Fruit fly (Drosophila melanogaster): Measurements from ENCODE around the gene Syx7.

The Syx7 gene

DNA sequence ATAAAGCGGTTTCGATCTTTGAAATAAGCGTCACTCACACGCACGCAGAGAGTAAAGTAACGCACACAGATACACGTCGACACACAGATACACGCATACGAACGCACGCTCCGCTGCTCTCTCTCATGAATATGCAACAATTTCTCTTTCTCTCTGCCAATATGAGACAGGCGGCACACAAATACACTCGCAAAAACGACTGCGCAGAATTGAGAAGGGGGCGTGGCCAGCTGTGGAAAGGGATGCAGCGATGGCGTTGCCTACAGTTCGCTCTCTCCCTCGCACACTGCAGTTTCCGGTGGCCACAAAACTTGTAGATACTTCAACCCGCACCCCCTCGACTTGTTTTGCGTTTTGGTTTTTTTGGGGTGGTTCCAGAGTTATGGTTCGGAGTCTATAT, 34.0 kb downstream of the Syx7 start (continued):
- TF ChIP-seq Fer3 (tag; optimal IDR thresholded peaks at IDR 0.05) (no peak), CG13894 (tag; optimal IDR thresholded peaks at IDR 0.05) (no peak), pan (optimal IDR thresholded peaks at IDR 0.05) (no peak), pan (GFP tag; optimal IDR thresholded peaks at IDR 0.05 in 1 of 2, IDR thresholded peaks at IDR 0.05 in 1 of 2) (peak in 1 of 2 experiments; percentile 48), CG11247 (GFP tag; IDR thresholded peaks at IDR 0.05) (no peak), TFAM (GFP tag; optimal IDR thresholded peaks at IDR 0.05) (peak; percentile 0), her (GFP tag; optimal IDR thresholded peaks at IDR 0.05) (peak; percentile 75), Sry-δ (GFP tag; optimal IDR thresholded peaks at IDR 0.05) (no peak), slou (GFP tag; optimal IDR thresholded peaks at IDR 0.05) (no peak), fru (optimal IDR thresholded peaks at IDR 0.05) (no peak), otp (GFP tag; IDR thresholded peaks at IDR 0.05) (peak; percentile 69; the same call in 2 of the 3 replicates), stwl (tag; optimal IDR thresholded peaks at IDR 0.05) (no peak), GATAe (GFP tag; conservative IDR thresholded peaks at IDR 0.05) (no peak), ase (GFP tag; IDR thresholded peaks at IDR 0.05) (no peak), fu2 (GFP tag; optimal IDR thresholded peaks at IDR 0.05) (no peak), Tbp (GFP tag; optimal IDR thresholded peaks at IDR 0.05) (no peak), CG7987 (GFP tag; optimal IDR thresholded peaks at IDR 0.05) (peak; percentile 65), B-H1 (GFP tag; IDR thresholded peaks at IDR 0.05) (no peak), ATbp (GFP tag; optimal IDR thresholded peaks at IDR 0.05) (peak; percentile 78), bowl (GFP tag; IDR thresholded peaks at IDR 0.05) (no peak), Sry-β (GFP tag; optimal IDR thresholded peaks at IDR 0.05) (no peak), CG6654 (GFP tag; optimal IDR thresholded peaks at IDR 0.05) (no peak), CG7839 (tag; optimal IDR thresholded peaks at IDR 0.05) (no peak), amos (GFP tag; IDR thresholded peaks at IDR 0.05; ENCODE audit: partially characterized antibody) (no peak), Opbp (GFP tag; IDR thresholded peaks at IDR 0.05; ENCODE audit: partially characterized antibody) (0 out of 3 replicates have a peak, but pooled peaks have one; percentile 22), fd3F (GFP tag; optimal IDR thresholded peaks at IDR 0.05) (no peak), Dek (tag; optimal IDR thresholded peaks at IDR 0.05) (no peak), CG10366 (GFP tag; IDR thresholded peaks at IDR 0.05) (peak; percentile 24; the same call in 1 of the 2 replicates), btn (GFP tag; optimal IDR thresholded peaks at IDR 0.05) (no peak), bsh (GFP tag; optimal IDR thresholded peaks at IDR 0.05) (peak in 1 of 2 experiments; percentile 40), dysf (GFP tag; IDR thresholded peaks at IDR 0.05) (no peak; the same call in 2 of the 3 replicates), CG11504 (tag; optimal IDR thresholded peaks at IDR 0.05) (no peak), CG11398 (GFP tag; optimal IDR thresholded peaks at IDR 0.05) (peak; percentile 5), jigr1 (GFP tag; IDR thresholded peaks at IDR 0.05) (no peak), Med (GFP tag) (peak; percentile 90), HLH3B (GFP tag; IDR thresholded peaks at IDR 0.05) (peak; percentile 63; the same call in 1 of the 2 replicates), ewg (GFP tag; optimal IDR thresholded peaks at IDR 0.05) (peak; percentile 96), Vsx1 (GFP tag; optimal IDR thresholded peaks at IDR 0.05) (no peak), CG11456 (GFP tag; IDR thresholded peaks at IDR 0.05) (0 out of 3 replicates have a peak, but pooled peaks have one; percentile 42), Ada2b (GFP tag; IDR thresholded peaks at IDR 0.05) (no peak), Dll (GFP tag; IDR thresholded peaks at IDR 0.05; ENCODE audit: partially characterized antibody) (no peak), CG31441 (GFP tag; IDR thresholded peaks at IDR 0.05) (peak; percentile 32; the same call in 1 of the 2 replicates), CG1024 (GFP tag; IDR thresholded peaks at IDR 0.05) (peak; percentile 63; the same call in 1 of the 2 replicates), CG7963 (GFP tag; IDR thresholded peaks at IDR 0.05; ENCODE audit: partially characterized antibody) (no peak), CG2129 (GFP tag; IDR thresholded peaks at IDR 0.05; ENCODE audit: partially characterized antibody) (no peak), Ptx1 (GFP tag; IDR thresholded peaks at IDR 0.05) (no peak), CG17612 (GFP tag; IDR thresholded peaks at IDR 0.05) (no peak), nmo (GFP tag; optimal IDR thresholded peaks at IDR 0.05) (peak; percentile 33), tx (GFP tag; optimal IDR thresholded peaks at IDR 0.05) (no peak), CG12155 (GFP tag; optimal IDR thresholded peaks at IDR 0.05) (no peak), CG3163 (GFP tag; optimal IDR thresholded peaks at IDR 0.05) (peak; percentile 63)
